Worm (Caenorhabditis elegans) whole organism, midembryonic: Measurements from ENCODE around the gene F59C12.4.

Experiments used
- T22C8.4 ChIP-seq: fragments of 200-800 bp; sonication (Bioruptor generic); IDR thresholded peaks from 2 replicates; pipeline ENCODE4 v1.3.6; 2022; ENCODE audit warnings: missing genetic modification characterization, missing compliant biosample characterization
- flt-1 ChIP-seq: fragments of 200-800 bp; sonication (Bioruptor generic); IDR thresholded peaks from 2 replicates; pipeline ENCODE4 v1.3.6; 2022; ENCODE audit warnings: missing genetic modification characterization, missing compliant biosample characterization
- med-1 ChIP-seq: sonication (generic microtip); optimal IDR thresholded peaks from 2 replicates; lab custom pipeline; 2017; ENCODE audit warnings: missing genetic modification characterization, mild to moderate bottlenecking, missing compliant biosample characterization, antibody characterized with exemption, missing genetic modification reagents; ENCODE audit not compliant: insufficient read depth
- tab-1 ChIP-seq: fragments of 200-800 bp; sonication (Bioruptor generic); IDR thresholded peaks from 2 replicates; pipeline ENCODE4 v1.3.6; 2022; ENCODE audit warnings: missing genetic modification characterization, missing compliant biosample characterization
- ztf-29 ChIP-seq: fragments of 200-800 bp; sonication (Bioruptor generic); IDR thresholded peaks from 2 replicates; pipeline ENCODE4 v1.3.6; 2022; ENCODE audit warnings: missing genetic modification reagents, missing genetic modification characterization, missing compliant biosample characterization

DNA sequence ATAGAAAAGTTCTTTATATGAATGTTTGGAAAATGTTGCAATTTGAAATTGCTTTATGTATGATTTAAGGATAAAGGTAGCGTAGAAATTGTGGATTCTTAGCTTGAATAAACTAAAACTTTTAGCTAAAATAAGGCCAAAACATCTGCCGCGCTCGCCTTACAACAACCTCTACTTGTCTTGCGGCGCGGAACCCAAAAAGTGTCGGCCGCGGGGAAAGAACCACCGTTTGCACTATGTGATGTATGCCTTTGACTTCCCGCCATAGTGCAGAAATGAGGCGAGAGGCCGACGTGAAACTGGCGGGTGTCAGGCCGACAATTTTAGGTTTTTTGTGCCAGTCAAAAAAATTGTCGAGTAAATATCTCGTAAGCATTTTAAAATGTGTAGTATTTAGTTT is 30.5 kb downstream of the F59C12.4 start:
- TF ChIP-seq ztf-29 (GFP tag; lab: Robert Waterston, UW) (no peak), med-1 (GFP tag; lab: Kevin White, UChicago) (no peak), flt-1 (no peak), T22C8.4 (GFP tag; lab: Robert Waterston, UW) (no peak), tab-1 (no peak)
